Fruit fly (Drosophila melanogaster): ENCODE data around the gene CG18547.

- no peak for TF ChIP-seq psq (optimal IDR thresholded peaks at IDR 0.05)
- no peak for TF ChIP-seq h (optimal IDR thresholded peaks at IDR 0.05)
- TF ChIP-seq ttk (optimal IDR thresholded peaks at IDR 0.05) = no peak
Observed at dm6 chr3R:11957388-11957787, 22.8 kb downstream of the CG18547 start.
